Fruit fly (Drosophila melanogaster) whole organism, embryonic: ENCODE data around the gene Lip3.

ENCODE experiments used
- Aef1 ChIP-seq: fragments of 200-800 bp; sonication (Bioruptor generic); IDR thresholded peaks from 3 replicates; pipeline ENCODE4 v1.3.6; 2022; ENCODE audit warnings: missing biosample characterization, missing genetic modification characterization
- Atf-2 ChIP-seq: fragments of 200-800 bp; sonication (Bioruptor generic); optimal IDR thresholded peaks from 2 replicates; lab custom pipeline; 2016; ENCODE audit warnings: missing biosample characterization, missing genetic modification characterization
- C15 ChIP-seq: fragments of 200-800 bp; sonication (Bioruptor generic); IDR thresholded peaks from 3 replicates; pipeline ENCODE4 v1.3.6; 2022; ENCODE audit warnings: missing biosample characterization, missing genetic modification characterization
- CG10147 ChIP-seq: fragments of 200-800 bp; sonication (Bioruptor generic); optimal IDR thresholded peaks from 2 replicates; lab custom pipeline; 2019; ENCODE audit warnings: missing biosample characterization, mild to moderate bottlenecking, missing genetic modification characterization, moderate library complexity
- CG10366 ChIP-seq: fragments of 200-800 bp; sonication (Bioruptor generic); IDR thresholded peaks from 2 replicates; pipeline ENCODE4 v1.3.6; 2022; ENCODE audit warnings: missing biosample characterization, missing genetic modification characterization
- CG10565 ChIP-seq: fragments of 200-800 bp; sonication (Bioruptor generic); optimal IDR thresholded peaks from 3 replicates; lab custom pipeline; 2016; ENCODE audit warnings: missing biosample characterization, mild to moderate bottlenecking, missing genetic modification characterization
- CG11398 ChIP-seq: fragments of 200-800 bp; sonication (Bioruptor generic); optimal IDR thresholded peaks from 2 replicates; lab custom pipeline; 2016; ENCODE audit warnings: missing biosample characterization, missing genetic modification characterization
- CG11723 ChIP-seq: fragments of 200-800 bp; sonication (Bioruptor generic); optimal IDR thresholded peaks from 2 replicates; lab custom pipeline; 2017; ENCODE audit warnings: missing biosample characterization, mild to moderate bottlenecking, missing genetic modification characterization
- CG13287 ChIP-seq: fragments of 200-800 bp; sonication (Bioruptor generic); IDR thresholded peaks from 2 replicates; pipeline ENCODE4 v1.3.6; 2022; ENCODE audit warnings: missing biosample characterization, missing genetic modification characterization; ENCODE audit not compliant: partially characterized antibody
- CG13775 ChIP-seq: fragments of 200-800 bp; sonication (Bioruptor generic); optimal IDR thresholded peaks from 3 replicates; lab custom pipeline; 2017; ENCODE audit warnings: missing biosample characterization, mild to moderate bottlenecking, missing genetic modification characterization
- CG15073 ChIP-seq: fragments of 200-800 bp; sonication (Bioruptor generic); optimal IDR thresholded peaks from 2 replicates; lab custom pipeline; 2016; ENCODE audit warnings: missing biosample characterization, missing genetic modification characterization
- CG18476 ChIP-seq: fragments of 200-800 bp; sonication (Bioruptor generic); optimal IDR thresholded peaks from 2 replicates; lab custom pipeline; 2016; ENCODE audit warnings: missing biosample characterization, mild to moderate bottlenecking, missing genetic modification characterization
- CG2202 ChIP-seq: fragments of 200-800 bp; sonication (Bioruptor generic); optimal IDR thresholded peaks from 2 replicates; lab custom pipeline; 2018; ENCODE audit warnings: missing biosample characterization, mild to moderate bottlenecking, missing genetic modification characterization
- CG33213 ChIP-seq: fragments of 200-800 bp; sonication (Bioruptor generic); optimal IDR thresholded peaks from 3 replicates; lab custom pipeline; 2016; ENCODE audit warnings: missing biosample characterization, missing genetic modification characterization
- CG3847 ChIP-seq: fragments of 200-800 bp; sonication (Bioruptor generic); IDR thresholded peaks from 2 replicates; pipeline ENCODE4 v1.3.6; 2022; ENCODE audit warnings: missing biosample characterization, missing genetic modification characterization
- CG4730 ChIP-seq: fragments of 200-800 bp; sonication (Bioruptor generic); IDR thresholded peaks from 2 replicates; pipeline ENCODE4 v1.3.6; 2022; ENCODE audit warnings: missing biosample characterization, missing genetic modification characterization
- CG6254 ChIP-seq: fragments of 200-800 bp; sonication (Bioruptor generic); optimal IDR thresholded peaks from 3 replicates; lab custom pipeline; 2017; ENCODE audit warnings: mild to moderate bottlenecking, missing biosample characterization, missing genetic modification reagents, missing genetic modification characterization
- CG6813 ChIP-seq: fragments of 200-800 bp; sonication (Bioruptor generic); optimal IDR thresholded peaks from 2 replicates; lab custom pipeline; 2017; ENCODE audit warnings: missing biosample characterization, missing genetic modification characterization, mild to moderate bottlenecking, moderate library complexity, missing genetic modification reagents
- CG7928 ChIP-seq: fragments of 200-800 bp; sonication (Bioruptor generic); optimal IDR thresholded peaks from 2 replicates; lab custom pipeline; 2017; ENCODE audit warnings: missing biosample characterization, mild to moderate bottlenecking, missing genetic modification characterization
- CG9932 ChIP-seq: fragments of 200-800 bp; sonication (Bioruptor generic); IDR thresholded peaks from 2 replicates; pipeline ENCODE4 v1.3.6; 2022; ENCODE audit warnings: missing biosample characterization, missing genetic modification characterization
- Deaf1 ChIP-seq: fragments of 200-800 bp; optimal IDR thresholded peaks from 3 replicates; lab custom pipeline; 2019; ENCODE audit warnings: missing biosample characterization, mild to moderate bottlenecking, missing genetic modification characterization, moderate library complexity
- HHEX ChIP-seq: fragments of 200-800 bp; sonication (Bioruptor generic); optimal IDR thresholded peaks from 3 replicates; lab custom pipeline; 2017; ENCODE audit warnings: missing biosample characterization, mild to moderate bottlenecking, missing genetic modification characterization, missing genetic modification reagents
- Hand ChIP-seq: fragments of 200-800 bp; sonication (Bioruptor generic); optimal IDR thresholded peaks from 2 replicates; lab custom pipeline; 2017; ENCODE audit warnings: mild to moderate bottlenecking, missing biosample characterization, missing genetic modification reagents, missing genetic modification characterization
- Nf-YA ChIP-seq: fragments of 200-800 bp; sonication (Bioruptor generic); IDR thresholded peaks from 2 replicates; pipeline ENCODE4 v1.3.6; 2022; ENCODE audit warnings: missing biosample characterization, missing genetic modification characterization
- Ptx1 ChIP-seq: fragments of 200-800 bp; sonication (Bioruptor generic); IDR thresholded peaks from 2 replicates; pipeline ENCODE4 v1.3.6; 2022; ENCODE audit warnings: missing biosample characterization, missing genetic modification characterization
- Vsx1 ChIP-seq: fragments of 200-800 bp; sonication (Bioruptor generic); optimal IDR thresholded peaks from 2 replicates; lab custom pipeline; 2017; ENCODE audit warnings: missing biosample characterization, mild to moderate bottlenecking, missing genetic modification characterization, missing genetic modification reagents
- Xbp1 ChIP-seq: fragments of 200-800 bp; sonication (Bioruptor generic); optimal IDR thresholded peaks from 3 replicates; lab custom pipeline; 2016; ENCODE audit warnings: missing biosample characterization, mild to moderate bottlenecking, missing genetic modification characterization
- YL-1 ChIP-seq: fragments of 200-800 bp; sonication (Bioruptor generic); optimal IDR thresholded peaks from 3 replicates; lab custom pipeline; 2017; ENCODE audit warnings: missing biosample characterization, mild to moderate bottlenecking, missing genetic modification characterization
- ato ChIP-seq: fragments of 200-800 bp; sonication (Bioruptor generic); IDR thresholded peaks from 2 replicates; pipeline ENCODE4 v1.3.6; 2022; ENCODE audit warnings: missing biosample characterization, missing genetic modification characterization; ENCODE audit not compliant: partially characterized antibody
- cg ChIP-seq: fragments of 200-800 bp; sonication (Bioruptor generic); optimal IDR thresholded peaks from 3 replicates; lab custom pipeline; 2019; ENCODE audit warnings: missing biosample characterization, mild to moderate bottlenecking, missing genetic modification characterization, moderate library complexity
- crc ChIP-seq: fragments of 200-800 bp; sonication (Bioruptor generic); optimal IDR thresholded peaks from 2 replicates; lab custom pipeline; 2016; ENCODE audit warnings: missing biosample characterization, missing genetic modification characterization
- dpn ChIP-seq, 2 experiments: fragments of 200-800 bp; sonication (Bioruptor generic); optimal IDR thresholded peaks; 3 replicates each; lab custom pipeline; 2016; ENCODE audit warnings: missing biosample characterization in 2 of 2, missing genetic modification characterization in 2 of 2
- exex ChIP-seq: fragments of 200-800 bp; sonication (Bioruptor generic); optimal IDR thresholded peaks from 4 replicates; lab custom pipeline; 2018; ENCODE audit warnings: missing biosample characterization, mild to moderate bottlenecking, missing genetic modification characterization, moderate library complexity
- fd64A ChIP-seq: fragments of 200-800 bp; sonication (Bioruptor generic); optimal IDR thresholded peaks from 3 replicates; lab custom pipeline; 2018; ENCODE audit warnings: missing biosample characterization, mild to moderate bottlenecking, missing genetic modification characterization
- kni ChIP-seq: fragments of 200-800 bp; sonication (Bioruptor generic); optimal IDR thresholded peaks from 3 replicates; lab custom pipeline; 2017; ENCODE audit warnings: mild to moderate bottlenecking, missing biosample characterization, missing genetic modification reagents, missing genetic modification characterization
- lab ChIP-seq: fragments of 200-800 bp; sonication (Bioruptor generic); optimal IDR thresholded peaks from 3 replicates; lab custom pipeline; 2017; ENCODE audit warnings: missing biosample characterization, missing genetic modification characterization, mild to moderate bottlenecking, moderate library complexity, missing genetic modification reagents
- odd ChIP-seq: fragments of 200-800 bp; sonication (Bioruptor generic); optimal IDR thresholded peaks from 2 replicates; lab custom pipeline; 2017; ENCODE audit warnings: missing biosample characterization, mild to moderate bottlenecking, missing genetic modification characterization
- pho ChIP-seq: fragments of 200-800 bp; sonication (Bioruptor generic); optimal IDR thresholded peaks from 2 replicates; lab custom pipeline; 2016; ENCODE audit warnings: missing biosample characterization, missing genetic modification characterization
- pita ChIP-seq: fragments of 200-800 bp; sonication (Bioruptor generic); optimal IDR thresholded peaks from 2 replicates; lab custom pipeline; 2017; ENCODE audit warnings: missing biosample characterization, mild to moderate bottlenecking, missing genetic modification characterization
- pzg ChIP-seq: fragments of 200-800 bp; sonication (Bioruptor generic); optimal IDR thresholded peaks from 3 replicates; lab custom pipeline; 2018; ENCODE audit warnings: missing biosample characterization, mild to moderate bottlenecking, missing genetic modification characterization, moderate library complexity
- sc ChIP-seq, 3 experiments: fragments of >200 bp in 2 of 3; fragments of 200-800 bp in 1 of 3; sonication (Bioruptor generic) in 1 of 3; optimal IDR thresholded peaks; 2 replicates in 2 of 3; 3 replicates in 1 of 3; lab custom pipeline; 2017; ENCODE audit warnings: mild to moderate bottlenecking in 1 of 3, missing biosample characterization in 1 of 3, missing genetic modification characterization in 1 of 3, missing genetic modification reagents in 1 of 3
- schlank ChIP-seq: fragments of 200-800 bp; sonication (Bioruptor generic); optimal IDR thresholded peaks from 2 replicates; lab custom pipeline; 2018; ENCODE audit warnings: missing biosample characterization, mild to moderate bottlenecking, missing genetic modification characterization
- sna ChIP-seq: fragments of 200-800 bp; sonication (Bioruptor generic); IDR thresholded peaks from 2 replicates; pipeline ENCODE4 v1.3.6; 2022; ENCODE audit warnings: missing biosample characterization, missing genetic modification characterization; ENCODE audit not compliant: partially characterized antibody
- tin ChIP-seq: fragments of 200-800 bp; sonication (Bioruptor generic); optimal IDR thresholded peaks from 3 replicates; lab custom pipeline; 2016; ENCODE audit warnings: missing biosample characterization, missing genetic modification characterization
- tx ChIP-seq: fragments of 200-800 bp; sonication (Bioruptor generic); optimal IDR thresholded peaks from 2 replicates; lab custom pipeline; 2016; ENCODE audit warnings: missing biosample characterization, missing genetic modification characterization
- zen ChIP-seq: fragments of 200-800 bp; sonication (Bioruptor generic); optimal IDR thresholded peaks from 3 replicates; lab custom pipeline; 2018; ENCODE audit warnings: missing biosample characterization, mild to moderate bottlenecking, missing genetic modification characterization, moderate library complexity
- zen2 ChIP-seq: fragments of 200-800 bp; sonication (Bioruptor generic); IDR thresholded peaks from 3 replicates; pipeline ENCODE4 v1.3.6; 2022; ENCODE audit warnings: missing biosample characterization, missing genetic modification characterization; ENCODE audit not compliant: partially characterized antibody

Lip3 gene

DNA sequence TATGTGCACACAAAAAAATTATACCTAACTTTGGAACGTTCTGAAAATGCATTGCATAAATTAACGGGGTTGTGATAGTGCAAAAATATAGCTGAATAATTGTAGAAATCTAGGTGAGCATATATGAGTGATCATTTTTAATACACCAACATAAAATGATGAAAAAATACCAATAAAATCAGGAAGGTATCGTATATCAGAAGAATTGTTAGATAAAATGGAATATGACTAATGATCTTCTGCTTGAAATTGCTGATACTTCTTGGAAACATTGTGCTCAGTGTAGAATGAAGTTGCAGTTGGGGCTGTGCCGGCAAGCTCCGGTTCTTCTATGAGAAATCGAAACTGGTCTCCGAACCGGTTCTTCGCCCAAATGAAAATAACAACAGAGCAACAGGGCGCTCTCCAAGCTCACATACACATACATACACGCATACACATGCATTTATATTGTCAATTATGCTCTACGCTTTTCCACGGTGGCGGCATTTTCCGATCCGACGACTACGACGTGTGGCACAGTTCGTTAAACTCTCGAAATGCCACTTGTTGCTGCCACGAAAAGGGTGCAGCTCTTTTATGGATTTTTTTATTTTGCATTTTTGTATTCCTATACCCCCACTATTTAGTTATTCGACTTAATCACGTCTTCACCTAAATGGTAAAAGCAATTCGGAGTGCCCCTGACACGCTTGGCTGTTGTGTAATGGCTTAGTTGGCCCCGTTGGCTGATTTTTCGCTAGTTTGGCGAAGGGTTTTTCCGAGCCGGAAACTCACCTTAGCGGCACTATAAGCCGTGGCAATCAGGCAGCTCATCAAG is 29.4 kb upstream of the Lip3 start (continued):
- TF ChIP-seq Vsx1 (GFP tag; lab: Kevin White, UChicago) (peak; percentile 81), zen2 (GFP tag; lab: Robert Waterston, UW) (no peak), Atf-2 (GFP tag; lab: Kevin White, UChicago) (peak; percentile 91), CG2202 (tag; lab: Kevin White, UChicago) (peak; percentile 89), Deaf1 (tag; lab: Kevin White, UChicago) (peak; percentile 48), dpn (GFP tag; optimal IDR thresholded peaks at IDR 0.05; lab: Kevin White, UChicago) (peak; percentile 90 to 92), crc (GFP tag; lab: Kevin White, UChicago) (peak; percentile 76), CG11398 (GFP tag; lab: Kevin White, UChicago) (peak; percentile 89), schlank (peak; percentile 67), CG13775 (peak; percentile 90), HHEX (GFP tag; lab: Kevin White, UChicago) (peak; percentile 84), CG6254 (GFP tag; lab: Kevin White, UChicago) (peak; percentile 82), zen (tag; lab: Kevin White, UChicago) (peak; percentile 78), Hand (GFP tag; lab: Kevin White, UChicago) (peak; percentile 68), CG10565 (GFP tag; lab: Kevin White, UChicago) (peak; percentile 57), sna (GFP tag; lab: Robert Waterston, UW) (no peak; the same call in 1 of the 2 replicates), cg (GFP tag; lab: Kevin White, UChicago) (peak; percentile 76), YL-1 (peak; percentile 3), CG4730 (peak; percentile 78), Ptx1 (GFP tag; lab: Robert Waterston, UW) (peak; percentile 90), Nf-YA (GFP tag; lab: Robert Waterston, UW) (0 out of 2 replicates have a peak, but pooled peaks have one; percentile 14), exex (tag; lab: Kevin White, UChicago) (peak; percentile 12), tx (GFP tag; lab: Kevin White, UChicago) (peak; percentile 86), fd64A (GFP tag; lab: Kevin White, UChicago) (peak; percentile 60), sc (optimal IDR thresholded peaks at IDR 0.05; lab: Kevin White, UChicago) (no peak), sc (GFP tag; optimal IDR thresholded peaks at IDR 0.05; lab: Kevin White, UChicago) (peak; percentile 90), CG10147 (peak; percentile 80), CG15073 (GFP tag; lab: Kevin White, UChicago) (peak; percentile 64), CG13287 (GFP tag; lab: Robert Waterston, UW) (no peak), CG18476 (GFP tag; lab: Kevin White, UChicago) (peak; percentile 71), CG10366 (GFP tag; lab: Robert Waterston, UW) (peak; percentile 78), pzg (GFP tag; lab: Kevin White, UChicago) (no peak), pho (GFP tag; lab: Kevin White, UChicago) (peak; percentile 85), kni (GFP tag; lab: Kevin White, UChicago) (peak; percentile 69), CG11723 (GFP tag; lab: Kevin White, UChicago) (peak; percentile 85), CG6813 (peak; percentile 73), CG33213 (peak; percentile 65), Xbp1 (GFP tag; lab: Kevin White, UChicago) (peak; percentile 90), CG7928 (GFP tag; lab: Kevin White, UChicago) (peak; percentile 42), Aef1 (GFP tag; lab: Robert Waterston, UW) (peak; percentile 66; the same call in 2 of the 3 replicates), odd (GFP tag; lab: Kevin White, UChicago) (peak; percentile 86), ato (no peak), CG3847 (GFP tag; lab: Robert Waterston, UW) (peak; percentile 78), lab (GFP tag; lab: Kevin White, UChicago) (peak; percentile 88), CG9932 (GFP tag; lab: Robert Waterston, UW) (peak; percentile 85), tin (GFP tag; lab: Kevin White, UChicago) (peak; percentile 80), pita (GFP tag; lab: Kevin White, UChicago) (no peak), C15 (GFP tag; lab: Robert Waterston, UW) (peak; percentile 63; the same call in 1 of the 3 replicates)
